Fruit fly (Drosophila melanogaster) whole organism, wandering third instar larva: ENCODE results near the gene Ir94e.

ENCODE experiments used
- CG9705 ChIP-seq: fragments of 200-800 bp; sonication (Bioruptor generic); optimal IDR thresholded peaks from 2 replicates; lab custom pipeline; 2018; ENCODE audit warnings: missing biosample characterization, mild to moderate bottlenecking, missing genetic modification characterization
- HLH106 ChIP-seq: fragments of 200-800 bp; optimal IDR thresholded peaks from 3 replicates; lab custom pipeline; 2019; ENCODE audit warnings: missing biosample characterization, mild to moderate bottlenecking, missing genetic modification characterization, moderate library complexity
- sage ChIP-seq: fragments of 200-800 bp; sonication (Bioruptor generic); optimal IDR thresholded peaks from 2 replicates; lab custom pipeline; 2016; ENCODE audit warnings: missing biosample characterization, mild to moderate bottlenecking, missing genetic modification characterization
- tai ChIP-seq: sonication (Bioruptor generic); optimal IDR thresholded peaks from 2 replicates; lab custom pipeline; 2016; ENCODE audit warnings: missing biosample characterization, missing genetic modification characterization

DNA sequence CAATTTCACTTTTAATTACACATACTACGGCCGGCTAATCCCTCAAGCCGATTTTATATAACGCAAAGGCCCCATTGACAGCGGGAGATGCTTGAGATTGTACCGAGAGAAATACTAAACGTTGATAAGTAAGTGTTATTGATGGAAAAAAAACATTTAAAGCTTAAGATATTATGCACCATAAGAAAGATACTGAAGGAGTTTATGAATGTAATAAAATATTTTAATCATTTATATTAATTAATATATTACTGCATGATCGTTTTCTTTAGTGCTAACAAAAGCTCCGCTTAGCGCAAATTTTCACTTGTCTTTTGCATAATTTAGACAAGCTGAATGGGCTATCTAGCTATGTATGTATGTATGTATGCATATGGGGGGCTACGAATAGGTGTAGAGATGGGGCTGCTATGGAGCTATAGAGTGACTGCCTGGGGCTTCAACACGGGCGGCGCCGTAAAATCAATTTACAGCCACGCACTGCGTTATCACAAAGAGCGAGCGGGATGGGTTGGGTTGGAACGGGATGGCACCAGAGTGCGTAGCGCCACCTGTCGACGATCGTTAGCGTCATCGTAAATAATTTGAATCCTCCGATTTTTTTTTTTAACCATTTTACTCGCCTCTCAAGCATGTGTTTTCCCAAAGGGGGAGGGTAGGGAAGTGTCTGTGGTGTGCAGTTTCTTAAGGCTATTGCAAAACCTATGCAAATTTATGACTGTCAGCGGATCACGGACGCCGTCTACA lies 8.6 kb upstream of the Ir94e start:
- TF ChIP-seq CG9705 (GFP tag; lab: Kevin White, UChicago) (no peak), HLH106 (no peak), sage (GFP tag; lab: Kevin White, UChicago) (no peak), tai (GFP tag; lab: Kevin White, UChicago) (no peak)
